Worm (Caenorhabditis elegans): ENCODE measurements around the gene nlp-79.

ce11 chrIV:13193239-13193638 is 43.9 kb downstream of the nlp-79 start, which contains the start of gene F58D2.5:
- TF ChIP-seq pha-4 (tag; optimal IDR thresholded peaks at IDR 0.05) (no peak), ceh-19 (GFP tag; optimal IDR thresholded peaks at IDR 0.05) (no peak), ref-2 (tag; optimal IDR thresholded peaks at IDR 0.05) (no peak)

Data from whole organism, late embryonic.